Worm (Caenorhabditis elegans) whole organism, young adult: ENCODE results near the gene F12A10.9.

Experiments used
- B0019.2 ChIP-seq: fragments of 200-800 bp; sonication (Bioruptor generic); conservative IDR thresholded peaks from 2 replicates; pipeline ENCODE4 v1.3.6; 2022; ENCODE audit warnings: missing genetic modification reagents, missing genetic modification characterization, missing compliant biosample characterization
- C17E4.6 ChIP-seq: fragments of 200-800 bp; sonication (Bioruptor generic); IDR thresholded peaks from 2 replicates; pipeline ENCODE4 v1.3.6; 2022; ENCODE audit warnings: missing genetic modification reagents, missing genetic modification characterization, missing compliant biosample characterization
- F33H1.4 ChIP-seq: fragments of 200-800 bp; sonication (Bioruptor generic); IDR thresholded peaks from 2 replicates; pipeline ENCODE4 v1.3.6; 2022; ENCODE audit warnings: missing genetic modification reagents, missing genetic modification characterization, missing compliant biosample characterization
- F37B4.10 ChIP-seq: fragments of 200-800 bp; sonication (Bioruptor generic); IDR thresholded peaks from 2 replicates; pipeline ENCODE4 v1.3.6; 2022; ENCODE audit warnings: missing genetic modification characterization, missing compliant biosample characterization
- F49E8.2 ChIP-seq: sonication (generic microtip); optimal IDR thresholded peaks from 3 replicates; lab custom pipeline; 2017; ENCODE audit warnings: missing genetic modification characterization, mild to moderate bottlenecking, missing compliant biosample characterization, antibody characterized with exemption, moderate library complexity; ENCODE audit not compliant: insufficient read depth
- F57C9.4 ChIP-seq: sonication (generic microtip); optimal IDR thresholded peaks from 2 replicates; lab custom pipeline; 2017; ENCODE audit warnings: mild to moderate bottlenecking, missing genetic modification characterization, missing compliant biosample characterization
- T26A5.8 ChIP-seq: sonication (generic microtip); optimal IDR thresholded peaks from 2 replicates; lab custom pipeline; 2016; ENCODE audit warnings: missing genetic modification characterization, missing compliant biosample characterization
- Y53F4B.3 ChIP-seq: fragments of 200-800 bp; sonication (Bioruptor generic); IDR thresholded peaks from 2 replicates; pipeline ENCODE4 v1.3.6; 2022; ENCODE audit warnings: missing genetic modification reagents, missing genetic modification characterization, missing compliant biosample characterization
- Y53G8AR.9 ChIP-seq: fragments of 200-800 bp; sonication (Bioruptor generic); conservative IDR thresholded peaks from 2 replicates; pipeline ENCODE4 v1.3.6; 2022; ENCODE audit warnings: missing genetic modification reagents, missing genetic modification characterization, missing compliant biosample characterization
- akir-1 ChIP-seq: fragments of 200-800 bp; sonication (Bioruptor generic); optimal IDR thresholded peaks from 2 replicates; lab custom pipeline; 2018; ENCODE audit warnings: mild to moderate bottlenecking, missing genetic modification characterization, moderate library complexity, missing compliant biosample characterization
- ama-1 ChIP-seq, 3 experiments: fragments of 150-350 bp in 1 of 3; sonication (generic microtip) in 2 of 3; optimal IDR thresholded peaks; 2 replicates each; lab custom pipeline; 2014 to 2018; ENCODE audit warnings: missing biosample characterization in 2 of 3, missing genetic modification characterization in 2 of 3, missing genetic modification reagents in 2 of 3
- atf-7 ChIP-seq: sonication (generic microtip); optimal IDR thresholded peaks from 2 replicates; lab custom pipeline; 2017; ENCODE audit warnings: mild to moderate bottlenecking, missing genetic modification characterization, missing compliant biosample characterization
- cebp-2 ChIP-seq: fragments of 200-800 bp; sonication (Bioruptor generic); IDR thresholded peaks from 2 replicates; pipeline ENCODE4 v1.3.6; 2022; ENCODE audit warnings: missing genetic modification characterization, missing compliant biosample characterization
- ceh-100 ChIP-seq: fragments of 200-800 bp; sonication (Bioruptor generic); IDR thresholded peaks from 2 replicates; pipeline ENCODE4 v1.3.6; 2022; ENCODE audit warnings: missing genetic modification reagents, missing genetic modification characterization, missing compliant biosample characterization
- ceh-58 ChIP-seq: fragments of 200-800 bp; sonication (Bioruptor generic); IDR thresholded peaks from 2 replicates; pipeline ENCODE4 v1.3.6; 2022; ENCODE audit warnings: missing genetic modification characterization, missing compliant biosample characterization
- die-1 ChIP-seq: sonication (generic microtip); optimal IDR thresholded peaks from 2 replicates; lab custom pipeline; 2016; ENCODE audit warnings: missing genotype, mild to moderate bottlenecking, missing genetic modification characterization, missing compliant biosample characterization
- dpff-1 ChIP-seq: sonication (generic microtip); optimal IDR thresholded peaks from 2 replicates; lab custom pipeline; 2017; ENCODE audit warnings: mild to moderate bottlenecking, missing genetic modification characterization, missing compliant biosample characterization
- ekl-4 ChIP-seq: fragments of 200-800 bp; sonication (Bioruptor generic); IDR thresholded peaks from 2 replicates; pipeline ENCODE4 v1.3.6; 2022; ENCODE audit warnings: missing genetic modification reagents, missing genetic modification characterization, missing compliant biosample characterization
- gei-17 ChIP-seq: fragments of 200-800 bp; sonication (Bioruptor generic); optimal IDR thresholded peaks from 2 replicates; lab custom pipeline; 2018; ENCODE audit warnings: mild to moderate bottlenecking, missing genetic modification characterization, missing compliant biosample characterization
- hsf-1 ChIP-seq: fragments of 200-800 bp; sonication (Bioruptor generic); IDR thresholded peaks from 2 replicates; pipeline ENCODE4 v1.3.6; 2022; ENCODE audit warnings: missing genetic modification reagents, missing genetic modification characterization, missing compliant biosample characterization
- let-526 ChIP-seq: fragments of 200-800 bp; sonication (Bioruptor generic); IDR thresholded peaks from 2 replicates; pipeline ENCODE4 v1.3.6; 2022; ENCODE audit warnings: missing genetic modification reagents, missing genetic modification characterization, missing compliant biosample characterization
- lin-35 ChIP-seq, 3 experiments: fragments of 150-350 bp in 2 of 3; sonication (generic microtip) in 1 of 3; optimal IDR thresholded peaks; 2 replicates each; lab custom pipeline; 2014 to 2018; ENCODE audit warnings: missing biosample characterization in 3 of 3, missing genetic modification characterization in 3 of 3, missing genetic modification reagents in 3 of 3
- lsl-1 ChIP-seq: fragments of 200-800 bp; sonication (Bioruptor generic); optimal IDR thresholded peaks from 2 replicates; lab custom pipeline; 2018; ENCODE audit warnings: mild to moderate bottlenecking, missing genetic modification characterization, moderate library complexity, missing compliant biosample characterization
- mxl-1 ChIP-seq: sonication (generic microtip); optimal IDR thresholded peaks from 2 replicates; lab custom pipeline; 2016; ENCODE audit warnings: missing genetic modification characterization, missing compliant biosample characterization
- nfya-1 ChIP-seq: sonication (generic microtip); optimal IDR thresholded peaks from 2 replicates; lab custom pipeline; 2017; ENCODE audit warnings: antibody characterized with exemption, missing compliant biosample characterization, missing genetic modification characterization, borderline replicate concordance; ENCODE audit not compliant: insufficient read depth
- nfya-2 ChIP-seq: fragments of 200-800 bp; sonication (Bioruptor generic); IDR thresholded peaks from 2 replicates; pipeline ENCODE4 v1.3.6; 2022; ENCODE audit warnings: missing genetic modification reagents, missing genetic modification characterization, missing compliant biosample characterization
- nhr-27 ChIP-seq: fragments of 200-800 bp; sonication (Bioruptor generic); optimal IDR thresholded peaks from 2 replicates; lab custom pipeline; 2018; ENCODE audit warnings: mild to moderate bottlenecking, missing genetic modification characterization, moderate library complexity, missing compliant biosample characterization
- nhr-80 ChIP-seq: sonication (generic microtip); optimal IDR thresholded peaks from 2 replicates; lab custom pipeline; 2016; ENCODE audit warnings: missing genetic modification characterization, missing compliant biosample characterization
- pbrm-1 ChIP-seq: fragments of 200-800 bp; sonication (Bioruptor generic); IDR thresholded peaks from 2 replicates; pipeline ENCODE4 v1.3.6; 2022; ENCODE audit warnings: missing genetic modification reagents, missing genetic modification characterization, missing compliant biosample characterization
- pha-4 ChIP-seq: fragments of 150-350 bp; sonication (generic microtip); optimal IDR thresholded peaks from 2 replicates; lab custom pipeline; 2014; ENCODE audit warnings: missing biosample characterization, missing genetic modification reagents, missing genetic modification characterization
- rcor-1 ChIP-seq: fragments of 200-800 bp; sonication (Bioruptor generic); IDR thresholded peaks from 2 replicates; pipeline ENCODE4 v1.3.6; 2022; ENCODE audit warnings: missing genetic modification reagents, missing genetic modification characterization, missing compliant biosample characterization
- repo-1 ChIP-seq: sonication (generic microtip); optimal IDR thresholded peaks from 2 replicates; lab custom pipeline; 2017; ENCODE audit warnings: mild to moderate bottlenecking, missing genetic modification characterization, missing compliant biosample characterization
- sea-2 ChIP-seq: fragments of 200-800 bp; sonication (Bioruptor generic); IDR thresholded peaks from 2 replicates; pipeline ENCODE4 v1.3.6; 2022; ENCODE audit warnings: missing genetic modification characterization, missing compliant biosample characterization
- sptf-2 ChIP-seq: fragments of 200-800 bp; sonication (Bioruptor generic); optimal IDR thresholded peaks from 2 replicates; lab custom pipeline; 2018; ENCODE audit warnings: mild to moderate bottlenecking, missing genetic modification characterization, missing compliant biosample characterization
- zim-3 ChIP-seq: sonication (generic microtip); optimal IDR thresholded peaks from 2 replicates; lab custom pipeline; 2017; ENCODE audit warnings: mild to moderate bottlenecking, missing genetic modification characterization, moderate library complexity, missing compliant biosample characterization

Gene F12A10.9

DNA sequence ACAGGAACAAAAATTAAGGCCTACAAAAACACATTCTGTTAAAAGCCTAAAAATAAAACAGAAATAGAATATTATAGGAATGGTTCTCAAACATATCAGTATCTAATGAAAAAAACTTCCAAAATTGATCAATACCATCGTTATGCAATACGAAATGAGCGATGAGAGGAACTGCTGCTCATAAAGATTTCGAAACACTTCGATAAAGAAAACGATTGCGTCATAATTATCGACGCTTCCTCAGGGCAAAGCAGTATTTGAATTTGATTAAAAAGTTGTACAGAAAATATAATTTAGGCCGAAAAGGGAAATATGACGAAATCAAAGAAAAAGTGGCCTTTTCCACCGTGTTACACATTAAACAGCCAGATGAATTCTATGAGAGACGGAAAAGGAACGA is 19.6 kb downstream of the F12A10.9 start:
- TF ChIP-seq atf-7 (tag; lab: Kevin White, UChicago), result no peak
- TF ChIP-seq F49E8.2 (tag; lab: Kevin White, UChicago), result no peak
- no peak for TF ChIP-seq lsl-1 (GFP tag; lab: Kevin White, UChicago)
- no peak for TF ChIP-seq ama-1 (optimal IDR thresholded peaks at IDR 0.05; lab: Kevin White, UChicago)
- TF ChIP-seq ama-1 (GFP tag; optimal IDR thresholded peaks at IDR 0.05; lab: Kevin White, UChicago), result no peak
- no peak for TF ChIP-seq ceh-58
- no peak for TF ChIP-seq zim-3 (tag; lab: Kevin White, UChicago)
- TF ChIP-seq dpff-1, result no peak
- TF ChIP-seq ekl-4 (GFP tag; lab: Robert Waterston, UW), result no peak
- no peak for TF ChIP-seq nhr-27 (tag; lab: Kevin White, UChicago)
- TF ChIP-seq sptf-2 (GFP tag; lab: Kevin White, UChicago), result no peak
- TF ChIP-seq nhr-80 (tag; lab: Kevin White, UChicago), result no peak
- no peak for TF ChIP-seq nfya-2

DNA sequence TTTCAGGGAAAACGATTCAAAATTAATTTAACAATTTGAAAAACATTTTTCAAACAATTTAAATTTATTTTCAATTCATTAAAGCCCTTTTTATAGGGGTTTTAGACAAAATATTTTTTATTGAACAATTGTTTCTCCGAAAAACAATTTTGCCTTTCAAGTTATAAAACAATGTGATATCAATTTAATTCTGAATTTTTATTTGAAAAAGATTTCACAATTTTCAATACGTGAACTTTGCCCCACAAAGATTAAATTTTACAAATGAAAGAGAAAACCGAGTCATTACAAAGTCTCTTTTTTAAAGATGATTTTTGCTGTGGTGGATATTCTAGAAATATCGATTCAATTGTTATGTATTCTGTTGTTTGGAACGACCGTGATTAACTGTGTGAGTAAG is 20.4 kb downstream of the F12A10.9 start, which contains the start of gene ZK177.2:
TSS of gene ZK177.2 (plus strand) at position 301 of the 400 bp plus-strand sequence.
- TF ChIP-seq mxl-1 (tag; lab: Kevin White, UChicago) (no peak), lin-35 (GFP tag; optimal IDR thresholded peaks at IDR 0.05; lab: Kevin White, UChicago) (no peak), nhr-27 (tag; lab: Kevin White, UChicago) (no peak)
- TF ChIP-seq, all 124 proteins: peak for 0

DNA sequence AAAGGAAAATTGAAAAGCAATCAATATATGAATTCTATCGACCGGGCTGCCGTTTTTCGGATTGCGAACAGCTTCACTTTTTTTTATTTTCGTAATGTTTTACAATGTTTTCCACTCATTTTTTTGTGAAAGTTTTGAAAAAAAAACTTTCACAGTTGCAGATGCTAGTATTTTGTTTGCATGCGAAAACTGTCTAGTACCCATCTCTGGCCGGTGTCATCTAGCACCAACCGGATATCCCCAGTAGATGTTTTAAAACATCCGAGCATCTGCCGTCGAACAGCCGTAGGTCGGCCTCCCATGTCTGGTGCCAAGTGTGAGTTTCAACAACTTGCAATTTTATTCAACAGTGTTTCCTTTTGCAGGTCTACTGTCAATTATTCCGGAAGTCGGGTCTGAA is 22.9 kb downstream of the F12A10.9 start, which contains the start of gene ZK177.12:
TSS of gene ZK177.12 (plus strand) at position 301 of the 400 bp plus-strand sequence.
- TF ChIP-seq B0019.2 (GFP tag; lab: Robert Waterston, UW) (no peak), ceh-100 (no peak), cebp-2 (GFP tag; lab: Robert Waterston, UW) (no peak), die-1 (tag; lab: Kevin White, UChicago) (no peak), C17E4.6 (GFP tag; lab: Robert Waterston, UW) (no peak), gei-17 (GFP tag; lab: Kevin White, UChicago) (no peak), T26A5.8 (no peak), sea-2 (GFP tag; lab: Robert Waterston, UW) (no peak)

DNA sequence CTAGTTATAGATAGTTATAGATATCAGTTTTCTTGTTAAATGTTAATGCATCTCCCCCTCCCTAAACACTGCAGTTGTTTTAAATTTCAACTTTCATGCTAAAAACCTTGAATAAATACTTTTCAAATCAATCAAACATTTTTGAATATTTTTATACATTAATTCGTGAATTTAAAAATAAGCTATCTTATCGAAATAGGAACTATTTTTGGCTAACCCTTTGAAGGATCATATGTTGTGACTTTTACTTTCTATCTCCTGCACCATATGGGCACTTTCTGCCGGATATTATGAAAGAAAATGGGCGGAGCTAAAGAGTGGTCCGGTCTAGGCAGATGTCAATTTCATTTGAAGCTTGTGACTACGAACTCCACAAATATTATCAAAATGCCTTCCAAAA is 24.1 kb downstream of the F12A10.9 start, which contains the start of gene ZK177.11:
TSS of gene ZK177.11 (plus strand) at position 301 of the 400 bp plus-strand sequence.
- TF ChIP-seq ceh-100, result no peak
- TF ChIP-seq pbrm-1 (GFP tag; lab: Robert Waterston, UW), result no peak
- TF ChIP-seq F33H1.4 (GFP tag; lab: Robert Waterston, UW), result no peak
- no peak for TF ChIP-seq rcor-1 (GFP tag; lab: Robert Waterston, UW)
- no peak for TF ChIP-seq ceh-58
- TF ChIP-seq hsf-1 (GFP tag; lab: Robert Waterston, UW), result no peak
- TF ChIP-seq akir-1 (GFP tag; lab: Kevin White, UChicago), result no peak
- TF ChIP-seq nfya-1, result no peak
- no peak for TF ChIP-seq ama-1 (optimal IDR thresholded peaks at IDR 0.05; lab: Kevin White, UChicago)
- TF ChIP-seq ama-1 (GFP tag; optimal IDR thresholded peaks at IDR 0.05; lab: Kevin White, UChicago), result no peak
- TF ChIP-seq let-526 (GFP tag; lab: Robert Waterston, UW), result no peak
- TF ChIP-seq pha-4 (tag; lab: Kevin White, UChicago), result no peak
- no peak for TF ChIP-seq Y53F4B.3
- TF ChIP-seq F57C9.4 (tag; lab: Kevin White, UChicago), result no peak
- no peak for TF ChIP-seq Y53G8AR.9
- TF ChIP-seq F37B4.10 (GFP tag; lab: Robert Waterston, UW), result no peak
- TF ChIP-seq repo-1 (tag; lab: Kevin White, UChicago), result no peak
- TF ChIP-seq, all 124 proteins: peak for 0
